Worm (Caenorhabditis elegans) whole organism, young adult: ENCODE measurements around the gene tsp-6.

Source experiments
- B0336.3 ChIP-seq: fragments of 200-800 bp; sonication (Bioruptor generic); IDR thresholded peaks from 2 replicates; pipeline ENCODE4 v1.3.6; 2022; ENCODE audit warnings: missing genetic modification characterization, missing compliant biosample characterization
- C06A6.2 ChIP-seq: fragments of 200-800 bp; sonication (Bioruptor generic); conservative IDR thresholded peaks from 2 replicates; pipeline ENCODE4 v1.3.6; 2022; ENCODE audit warnings: missing genetic modification characterization, missing compliant biosample characterization
- F23B12.7 ChIP-seq: sonication (generic microtip); optimal IDR thresholded peaks from 2 replicates; lab custom pipeline; 2017; ENCODE audit warnings: missing genetic modification characterization, mild to moderate bottlenecking, missing compliant biosample characterization, antibody characterized with exemption, moderate library complexity; ENCODE audit not compliant: insufficient read depth
- F37B4.10 ChIP-seq: fragments of 200-800 bp; sonication (Bioruptor generic); IDR thresholded peaks from 2 replicates; pipeline ENCODE4 v1.3.6; 2022; ENCODE audit warnings: missing genetic modification characterization, missing compliant biosample characterization
- F57A8.1 ChIP-seq: fragments of 200-800 bp; sonication (Bioruptor generic); optimal IDR thresholded peaks from 2 replicates; lab custom pipeline; 2018; ENCODE audit warnings: mild to moderate bottlenecking, missing genetic modification characterization, moderate library complexity, missing compliant biosample characterization
- K11D2.4 ChIP-seq: fragments of 200-800 bp; sonication (Bioruptor generic); IDR thresholded peaks from 2 replicates; pipeline ENCODE4 v1.3.6; 2022; ENCODE audit warnings: missing genetic modification reagents, missing genetic modification characterization, missing compliant biosample characterization
- Y79H2A.3 ChIP-seq: fragments of 200-800 bp; sonication (Bioruptor generic); conservative IDR thresholded peaks from 2 replicates; pipeline ENCODE4 v1.3.6; 2022; ENCODE audit warnings: missing genetic modification reagents, missing genetic modification characterization, missing compliant biosample characterization
- aptf-2 ChIP-seq: fragments of 200-800 bp; sonication (Bioruptor generic); conservative IDR thresholded peaks from 2 replicates; pipeline ENCODE4 v1.3.6; 2022; ENCODE audit warnings: missing genetic modification reagents, missing genetic modification characterization, missing compliant biosample characterization
- ceh-79 ChIP-seq: sonication (generic microtip); optimal IDR thresholded peaks from 2 replicates; lab custom pipeline; 2017; ENCODE audit warnings: mild to moderate bottlenecking, missing genetic modification characterization, missing compliant biosample characterization
- die-1 ChIP-seq: sonication (generic microtip); optimal IDR thresholded peaks from 2 replicates; lab custom pipeline; 2016; ENCODE audit warnings: missing genotype, mild to moderate bottlenecking, missing genetic modification characterization, missing compliant biosample characterization
- efl-1 ChIP-seq: fragments of 150-350 bp; optimal IDR thresholded peaks from 2 replicates; lab custom pipeline; 2014; ENCODE audit warnings: missing biosample characterization, missing genetic modification reagents, missing genetic modification characterization
- egrh-3 ChIP-seq: fragments of 200-800 bp; sonication (Bioruptor generic); IDR thresholded peaks from 2 replicates; pipeline ENCODE4 v1.3.6; 2022; ENCODE audit warnings: missing genetic modification reagents, missing genetic modification characterization, missing compliant biosample characterization
- fkh-3 ChIP-seq: sonication (generic microtip); optimal IDR thresholded peaks from 2 replicates; lab custom pipeline; 2016; ENCODE audit warnings: mild to moderate bottlenecking, missing genetic modification characterization, missing compliant biosample characterization
- him-1 ChIP-seq: sonication (generic microtip); optimal IDR thresholded peaks from 2 replicates; lab custom pipeline; 2016; ENCODE audit warnings: missing genotype, missing genetic modification reagents, missing genetic modification characterization, missing compliant biosample characterization
- hmg-20 ChIP-seq: fragments of 200-800 bp; sonication (Bioruptor generic); IDR thresholded peaks from 2 replicates; pipeline ENCODE4 v1.3.6; 2022; ENCODE audit warnings: missing genetic modification reagents, missing genetic modification characterization, missing compliant biosample characterization
- hsf-1 ChIP-seq: fragments of 200-800 bp; sonication (Bioruptor generic); IDR thresholded peaks from 2 replicates; pipeline ENCODE4 v1.3.6; 2022; ENCODE audit warnings: missing genetic modification reagents, missing genetic modification characterization, missing compliant biosample characterization
- let-526 ChIP-seq: fragments of 200-800 bp; sonication (Bioruptor generic); IDR thresholded peaks from 2 replicates; pipeline ENCODE4 v1.3.6; 2022; ENCODE audit warnings: missing genetic modification reagents, missing genetic modification characterization, missing compliant biosample characterization
- lsy-27 ChIP-seq: sonication (generic microtip); optimal IDR thresholded peaks from 2 replicates; lab custom pipeline; 2017; ENCODE audit warnings: missing genetic modification characterization, mild to moderate bottlenecking, missing compliant biosample characterization, antibody characterized with exemption, missing genotype, borderline replicate concordance; ENCODE audit not compliant: insufficient read depth
- madf-10 ChIP-seq: sonication (generic microtip); optimal IDR thresholded peaks from 2 replicates; lab custom pipeline; 2016; ENCODE audit warnings: mild to moderate bottlenecking, missing genetic modification characterization, missing compliant biosample characterization
- mxl-1 ChIP-seq: sonication (generic microtip); optimal IDR thresholded peaks from 2 replicates; lab custom pipeline; 2016; ENCODE audit warnings: missing genetic modification characterization, missing compliant biosample characterization
- nfya-2 ChIP-seq: fragments of 200-800 bp; sonication (Bioruptor generic); IDR thresholded peaks from 2 replicates; pipeline ENCODE4 v1.3.6; 2022; ENCODE audit warnings: missing genetic modification reagents, missing genetic modification characterization, missing compliant biosample characterization
- nhr-120 ChIP-seq: fragments of 200-800 bp; sonication (Bioruptor generic); IDR thresholded peaks from 2 replicates; pipeline ENCODE4 v1.3.6; 2022; ENCODE audit warnings: missing genetic modification characterization, missing compliant biosample characterization
- nhr-27 ChIP-seq: fragments of 200-800 bp; sonication (Bioruptor generic); optimal IDR thresholded peaks from 2 replicates; lab custom pipeline; 2018; ENCODE audit warnings: mild to moderate bottlenecking, missing genetic modification characterization, moderate library complexity, missing compliant biosample characterization
- pha-4 ChIP-seq: fragments of 150-350 bp; sonication (generic microtip); optimal IDR thresholded peaks from 2 replicates; lab custom pipeline; 2014; ENCODE audit warnings: missing biosample characterization, missing genetic modification reagents, missing genetic modification characterization
- rcor-1 ChIP-seq: fragments of 200-800 bp; sonication (Bioruptor generic); IDR thresholded peaks from 2 replicates; pipeline ENCODE4 v1.3.6; 2022; ENCODE audit warnings: missing genetic modification reagents, missing genetic modification characterization, missing compliant biosample characterization
- snpc-3.4 ChIP-seq: sonication (generic microtip); optimal IDR thresholded peaks from 2 replicates; lab custom pipeline; 2017; ENCODE audit warnings: missing genetic modification characterization, mild to moderate bottlenecking, missing compliant biosample characterization, antibody characterized with exemption, moderate library complexity, missing genotype, missing genetic modification reagents
- snpc-4 ChIP-seq, 5 experiments: fragments of 150-350 bp in 1 of 5; sonication (generic microtip) in 4 of 5; optimal IDR thresholded peaks; 2 replicates each; lab custom pipeline; 2014 to 2018; ENCODE audit warnings: missing genetic modification characterization in 5 of 5, missing biosample characterization in 3 of 5, antibody characterized with exemption in 2 of 5, mild to moderate bottlenecking in 2 of 5, missing compliant biosample characterization in 2 of 5, missing genotype in 2 of 5, moderate library complexity in 2 of 5, missing genetic modification reagents in 1 of 5
- sptf-2 ChIP-seq: fragments of 200-800 bp; sonication (Bioruptor generic); optimal IDR thresholded peaks from 2 replicates; lab custom pipeline; 2018; ENCODE audit warnings: mild to moderate bottlenecking, missing genetic modification characterization, missing compliant biosample characterization
- unc-62 ChIP-seq: fragments of 150-350 bp; optimal IDR thresholded peaks from 2 replicates; lab custom pipeline; 2014; ENCODE audit warnings: missing biosample characterization, missing genetic modification reagents, missing genetic modification characterization
- zfh-2 ChIP-seq: fragments of 200-800 bp; sonication (Bioruptor generic); conservative IDR thresholded peaks from 2 replicates; pipeline ENCODE4 v1.3.6; 2022; ENCODE audit warnings: missing genetic modification reagents, missing genetic modification characterization, missing compliant biosample characterization
- ztf-18 ChIP-seq: sonication (generic microtip); optimal IDR thresholded peaks from 2 replicates; lab custom pipeline; 2016; ENCODE audit warnings: missing genotype, mild to moderate bottlenecking, missing genetic modification characterization, missing compliant biosample characterization
- ztf-28 ChIP-seq: fragments of 200-800 bp; sonication (Bioruptor generic); IDR thresholded peaks from 2 replicates; pipeline ENCODE4 v1.3.6; 2022; ENCODE audit warnings: missing genetic modification reagents, missing genetic modification characterization, missing compliant biosample characterization

tsp-6 gene

DNA sequence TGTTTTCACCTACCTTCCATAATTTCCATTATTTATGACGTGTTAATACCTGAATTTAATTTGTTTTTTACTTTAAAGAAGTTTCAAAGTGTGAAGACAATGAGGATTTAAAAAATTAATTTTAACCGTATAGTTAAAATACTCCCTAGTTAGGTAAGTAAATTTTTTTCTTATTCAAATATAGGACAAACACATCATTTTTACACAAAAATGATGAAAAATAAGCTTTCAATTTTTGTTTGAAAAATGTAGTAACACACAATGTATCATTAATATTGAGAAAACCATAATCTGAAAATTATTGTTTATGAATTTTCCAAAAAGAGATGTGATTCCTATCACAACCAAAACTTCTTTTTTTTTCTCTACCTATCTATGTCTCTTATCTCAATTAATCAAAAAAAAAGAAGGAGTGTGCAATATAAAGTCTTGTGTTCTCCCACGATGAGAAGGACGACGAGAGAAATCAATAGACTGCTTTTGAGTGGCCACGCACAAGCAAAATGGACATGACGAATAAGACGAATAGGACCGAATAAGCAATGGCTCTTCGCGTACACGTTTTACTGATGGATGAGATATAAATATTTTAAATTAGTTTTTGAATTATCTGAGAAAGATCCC is 6.0 kb upstream of the tsp-6 start, which contains the start of gene C14A11.6:
Gene C14A11.6 (minus strand): TSS at position 51 of the 624 bp plus-strand sequence.
- TF ChIP-seq egrh-3 (GFP tag; lab: Robert Waterston, UW) (no peak), pha-4 (tag; lab: Kevin White, UChicago) (no peak), aptf-2 (no peak), Y79H2A.3 (GFP tag; lab: Robert Waterston, UW) (no peak), F37B4.10 (no peak)
- TF ChIP-seq, all 124 proteins: peak for 0

DNA sequence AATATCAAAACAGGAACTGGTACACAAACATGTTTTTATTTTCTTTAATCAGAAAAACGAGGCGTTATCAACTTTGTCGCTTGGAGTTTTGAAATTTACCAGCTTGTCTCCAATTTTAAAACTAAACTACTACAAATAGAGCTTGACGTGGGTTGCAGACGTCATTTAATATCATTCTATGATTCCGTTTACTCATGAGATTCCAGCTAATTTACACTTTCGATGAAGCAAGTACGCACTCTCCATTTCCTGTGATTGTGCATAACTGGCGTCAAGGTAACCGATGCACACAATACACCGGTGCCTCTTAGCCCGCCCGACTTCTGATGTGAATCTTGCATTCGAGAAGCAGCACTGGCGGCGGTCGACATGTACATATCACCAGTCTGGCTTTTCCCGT is 1.3 kb upstream of the tsp-6 start:
- TF ChIP-seq mxl-1 (tag; lab: Kevin White, UChicago) (no peak), F57A8.1 (GFP tag; lab: Kevin White, UChicago) (no peak), unc-62 (GFP tag; lab: Kevin White, UChicago) (no peak)

DNA sequence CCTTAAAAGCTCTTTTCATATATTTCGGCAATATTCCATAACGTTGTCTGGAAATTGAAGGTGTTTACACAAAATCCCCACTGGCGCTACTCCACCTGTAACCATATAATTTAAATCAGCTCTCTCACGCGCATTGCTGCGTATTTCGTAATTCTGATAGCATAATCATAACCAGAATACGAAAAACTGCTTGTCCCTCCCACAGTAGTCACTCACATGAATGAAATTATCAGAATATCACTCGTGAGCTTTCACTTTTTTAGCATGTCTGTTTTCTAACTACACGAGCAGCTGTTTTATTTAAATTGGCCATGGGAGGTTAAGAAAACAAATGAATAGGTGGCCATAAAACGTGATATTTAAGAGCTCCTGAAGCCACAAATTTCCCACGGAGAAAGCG is 501 bp upstream of the tsp-6 start:
- no peak for TF ChIP-seq F37B4.10
- TF ChIP-seq C06A6.2 = no peak
- TF ChIP-seq nhr-120 (GFP tag; lab: Robert Waterston, UW) = no peak
- TF ChIP-seq Y79H2A.3 (GFP tag; lab: Robert Waterston, UW) = no peak
- no peak for TF ChIP-seq madf-10 (tag; lab: Kevin White, UChicago)
- TF ChIP-seq sptf-2 (GFP tag; lab: Kevin White, UChicago) = no peak
- TF ChIP-seq F23B12.7 = no peak
- no peak for TF ChIP-seq ceh-79 (tag; lab: Kevin White, UChicago)
- TF ChIP-seq rcor-1 (GFP tag; lab: Robert Waterston, UW) = no peak
- TF ChIP-seq nhr-27 (tag; lab: Kevin White, UChicago) = no peak
- TF ChIP-seq die-1 = no peak
- no peak for TF ChIP-seq him-1 (tag; lab: Kevin White, UChicago)
- no peak for TF ChIP-seq K11D2.4 (GFP tag; lab: Robert Waterston, UW)
- no peak for TF ChIP-seq efl-1
- TF ChIP-seq B0336.3 = no peak
- no peak for TF ChIP-seq let-526 (GFP tag; lab: Robert Waterston, UW)
- no peak for TF ChIP-seq ztf-18 (tag; lab: Kevin White, UChicago)
- TF ChIP-seq hmg-20 = no peak
- TF ChIP-seq fkh-3 (tag; lab: Kevin White, UChicago) = no peak

DNA sequence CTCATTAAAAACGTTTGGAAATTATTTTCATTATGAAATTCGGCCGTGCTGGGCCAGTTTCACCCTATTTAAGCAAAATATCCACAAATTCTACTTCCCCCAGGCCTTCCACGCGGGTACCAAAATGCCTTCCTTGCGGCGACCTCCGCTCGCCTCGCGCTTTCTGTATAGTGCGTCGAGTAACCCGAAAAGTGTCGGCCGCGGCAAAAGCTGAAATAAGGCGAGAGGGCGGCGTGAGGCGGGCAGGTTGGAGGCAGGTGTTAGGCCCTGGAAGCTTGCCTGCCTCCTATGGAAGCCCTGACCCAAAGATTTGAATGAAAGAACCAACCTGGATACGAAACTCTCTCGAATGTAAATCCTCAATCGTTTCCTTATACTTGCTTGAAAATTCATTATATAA is 6.1 kb downstream of the tsp-6 start:
- peak; percentile 77 for TF ChIP-seq zfh-2
- TF ChIP-seq egrh-3 (GFP tag; lab: Robert Waterston, UW) = peak; percentile 43; the same call in 1 of the 2 replicates
- no peak for TF ChIP-seq hsf-1

DNA sequence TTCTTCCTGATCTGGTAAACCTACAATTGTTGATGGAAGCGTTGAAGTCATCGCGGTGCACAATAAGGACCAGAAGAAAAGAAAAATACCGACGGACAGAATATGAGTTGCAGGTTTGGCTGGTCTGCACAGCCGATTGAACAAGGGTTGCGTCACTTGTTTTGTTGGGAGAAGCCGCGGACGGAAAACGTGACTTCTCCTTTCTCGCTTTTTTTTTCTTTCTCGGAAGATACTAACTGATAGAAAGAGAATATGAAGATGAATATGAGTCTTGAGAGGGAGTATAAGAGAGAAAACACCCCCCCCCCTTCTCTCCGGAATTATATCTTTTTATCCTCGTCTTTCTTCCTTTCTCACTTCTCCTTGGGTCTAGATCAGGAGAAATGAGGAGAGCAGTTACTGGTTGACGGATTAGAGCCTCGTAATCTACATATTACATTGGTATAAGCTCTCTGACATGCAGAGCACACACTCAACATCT is 7.5 kb downstream of the tsp-6 start, which contains the start of gene ssr-2:
Gene ssr-2 (minus strand): TSS at position 51 of the 481 bp plus-strand sequence.
- TF ChIP-seq snpc-3.4 (tag; lab: Kevin White, UChicago) (no peak), die-1 (no peak), mxl-1 (tag; lab: Kevin White, UChicago) (no peak), ztf-28 (GFP tag; lab: Robert Waterston, UW) (no peak), nfya-2 (GFP tag; lab: Robert Waterston, UW) (no peak), snpc-4 (GFP tag; optimal IDR thresholded peaks at IDR 0.05; lab: Kevin White, UChicago) (no peak), snpc-4 (tag; optimal IDR thresholded peaks at IDR 0.05; lab: Kevin White, UChicago) (no peak), lsy-27 (no peak)
- TF ChIP-seq, all 124 proteins: peak for 0
